Worm (Caenorhabditis elegans) whole organism, L3 larva: Measurements from ENCODE around the gene gei-8.

Experiments used
- aly-2 ChIP-seq: fragments of 150-350 bp; optimal IDR thresholded peaks from 2 replicates; lab custom pipeline; 2014; ENCODE audit warnings: missing biosample characterization, missing genetic modification characterization
- ama-1 ChIP-seq: fragments of 150-350 bp; optimal IDR thresholded peaks from 2 replicates; lab custom pipeline; 2018
- fkh-10 ChIP-seq: sonication (generic microtip); optimal IDR thresholded peaks from 2 replicates; lab custom pipeline; 2017; ENCODE audit warnings: missing biosample characterization, missing genetic modification reagents, missing genetic modification characterization
- fos-1 ChIP-seq: fragments of 150-350 bp; optimal IDR thresholded peaks from 2 replicates; lab custom pipeline; 2014; ENCODE audit warnings: missing biosample characterization, missing genetic modification characterization
- lin-39 ChIP-seq: fragments of 150-350 bp; optimal IDR thresholded peaks from 2 replicates; lab custom pipeline; 2018; ENCODE audit warnings: missing biosample characterization, missing genetic modification reagents, missing genetic modification characterization
- nfya-1 ChIP-seq: sonication (generic microtip); optimal IDR thresholded peaks from 2 replicates; lab custom pipeline; 2017; ENCODE audit warnings: missing genetic modification characterization, mild to moderate bottlenecking, missing compliant biosample characterization, antibody characterized with exemption, moderate library complexity; ENCODE audit not compliant: insufficient read depth
- nhr-76 ChIP-seq: fragments of 150-350 bp; sonication (generic microtip); optimal IDR thresholded peaks from 5 replicates; lab custom pipeline; 2014; ENCODE audit warnings: missing biosample characterization, missing genetic modification characterization
- pha-4 ChIP-seq: fragments of 150-350 bp; optimal IDR thresholded peaks from 2 replicates; lab custom pipeline; 2014; ENCODE audit warnings: missing biosample characterization, missing genetic modification reagents, missing genetic modification characterization
- pqm-1 ChIP-seq: fragments of 150-350 bp; optimal IDR thresholded peaks from 2 replicates; lab custom pipeline; 2017; ENCODE audit warnings: missing biosample characterization, missing genetic modification characterization, inconsistent platforms
- snpc-4 ChIP-seq: fragments of 150-350 bp; optimal IDR thresholded peaks from 2 replicates; lab custom pipeline; 2014; ENCODE audit warnings: missing biosample characterization, missing genetic modification characterization
- zag-1 ChIP-seq: fragments of 150-350 bp; optimal IDR thresholded peaks from 2 replicates; lab custom pipeline; 2014; ENCODE audit warnings: missing biosample characterization, missing genetic modification characterization

DNA sequence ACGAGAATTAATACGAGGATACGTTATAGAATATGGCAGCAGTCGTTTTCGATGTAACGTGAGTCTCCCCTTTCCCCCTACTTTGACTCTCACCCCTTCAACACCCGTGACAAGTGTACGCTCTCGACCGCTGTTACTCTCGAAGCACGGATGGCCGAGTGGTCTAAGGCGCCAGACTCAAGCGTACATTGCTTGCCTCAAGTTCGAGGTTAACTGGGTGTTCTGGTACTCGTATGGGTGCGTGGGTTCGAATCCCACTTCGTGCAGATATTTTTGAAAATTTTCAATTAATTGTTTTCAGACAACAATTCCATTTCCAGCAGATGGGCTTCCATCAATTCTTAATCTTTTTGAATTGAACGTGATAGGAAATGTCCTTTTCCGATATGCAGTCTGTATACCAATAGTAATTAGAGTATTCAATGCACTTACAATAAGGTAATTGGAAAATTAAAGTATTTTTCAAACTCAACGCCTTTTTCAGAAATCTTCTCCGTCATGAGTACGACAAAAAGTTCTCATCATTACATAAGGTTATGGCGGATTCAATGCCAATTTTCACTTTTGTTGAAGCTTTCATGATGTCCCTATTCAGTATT, 11.5 kb downstream of the gei-8 start:
- TF ChIP-seq pha-4 (tag; lab: Kevin White, UChicago), result peak; percentile 74
- peak; percentile 23 for TF ChIP-seq snpc-4 (tag; lab: Kevin White, UChicago)
- TF ChIP-seq lin-39 (tag; lab: Kevin White, UChicago), result peak; percentile 80
- peak; percentile 69 for TF ChIP-seq nfya-1 (tag; lab: Kevin White, UChicago)
- TF ChIP-seq ama-1, result peak; percentile 68
- no peak for TF ChIP-seq aly-2 (tag; lab: Kevin White, UChicago)
- no peak for TF ChIP-seq fkh-10 (GFP tag; lab: Kevin White, UChicago)
- TF ChIP-seq zag-1 (tag; lab: Kevin White, UChicago), result no peak
- no peak for TF ChIP-seq pqm-1
- no peak for TF ChIP-seq nhr-76 (tag; lab: Kevin White, UChicago)
- no peak for TF ChIP-seq fos-1 (tag; lab: Kevin White, UChicago)
